Fruit fly (Drosophila melanogaster) whole organism, embryonic: Measurements from ENCODE around the gene Son.
A peak's percentile ranks its signal among the peaks of the same experiment; 100 is the strongest.

ENCODE experiments used
- Ada2b ChIP-seq: fragments of 200-800 bp; sonication (Bioruptor generic); IDR thresholded peaks from 2 replicates; pipeline ENCODE4 v1.3.6; 2022; ENCODE audit warnings: missing biosample characterization, missing genetic modification characterization
- Atf-2 ChIP-seq: fragments of 200-800 bp; sonication (Bioruptor generic); optimal IDR thresholded peaks from 2 replicates; lab custom pipeline; 2016; ENCODE audit warnings: missing biosample characterization, missing genetic modification characterization
- B-H1 ChIP-seq: fragments of 200-800 bp; sonication (Bioruptor generic); IDR thresholded peaks from 3 replicates; pipeline ENCODE4 v1.3.6; 2022; ENCODE audit warnings: missing biosample characterization, missing genetic modification characterization
- BtbVII ChIP-seq: fragments of 200-800 bp; sonication (Bioruptor generic); optimal IDR thresholded peaks from 3 replicates; lab custom pipeline; 2017; ENCODE audit warnings: missing biosample characterization, mild to moderate bottlenecking, missing genetic modification characterization
- CG10267 ChIP-seq: fragments of 200-800 bp; sonication (Bioruptor generic); optimal IDR thresholded peaks from 2 replicates; lab custom pipeline; 2018; ENCODE audit warnings: missing biosample characterization, mild to moderate bottlenecking, missing genetic modification characterization, moderate library complexity
- CG10654 ChIP-seq: fragments of 200-800 bp; sonication (Bioruptor generic); optimal IDR thresholded peaks from 2 replicates; lab custom pipeline; 2016; ENCODE audit warnings: missing biosample characterization, missing genetic modification characterization
- CG11723 ChIP-seq: fragments of 200-800 bp; sonication (Bioruptor generic); optimal IDR thresholded peaks from 2 replicates; lab custom pipeline; 2017; ENCODE audit warnings: missing biosample characterization, mild to moderate bottlenecking, missing genetic modification characterization
- CG12071 ChIP-seq: fragments of 200-800 bp; sonication (Bioruptor generic); optimal IDR thresholded peaks from 3 replicates; lab custom pipeline; 2018; ENCODE audit warnings: missing biosample characterization, mild to moderate bottlenecking, missing genetic modification characterization
- CG13775 ChIP-seq: fragments of 200-800 bp; sonication (Bioruptor generic); optimal IDR thresholded peaks from 3 replicates; lab custom pipeline; 2017; ENCODE audit warnings: missing biosample characterization, mild to moderate bottlenecking, missing genetic modification characterization
- CG17612 ChIP-seq: fragments of 200-800 bp; sonication (Bioruptor generic); IDR thresholded peaks from 2 replicates; pipeline ENCODE4 v1.3.6; 2022; ENCODE audit warnings: missing biosample characterization, missing genetic modification characterization
- CG2875 ChIP-seq: fragments of 200-800 bp; sonication (Bioruptor generic); optimal IDR thresholded peaks from 2 replicates; lab custom pipeline; 2017; ENCODE audit warnings: missing biosample characterization, mild to moderate bottlenecking, missing genetic modification characterization, missing genetic modification reagents
- CG32767 ChIP-seq: fragments of 200-800 bp; sonication (Bioruptor generic); IDR thresholded peaks from 2 replicates; pipeline ENCODE4 v1.3.6; 2022; ENCODE audit warnings: missing biosample characterization, missing genetic modification characterization
- CG33213 ChIP-seq: fragments of 200-800 bp; sonication (Bioruptor generic); optimal IDR thresholded peaks from 3 replicates; lab custom pipeline; 2016; ENCODE audit warnings: missing biosample characterization, missing genetic modification characterization
- CG34224 ChIP-seq: fragments of 200-800 bp; sonication (Bioruptor generic); IDR thresholded peaks from 3 replicates; pipeline ENCODE4 v1.3.6; 2022; ENCODE audit warnings: missing biosample characterization, missing genetic modification characterization; ENCODE audit not compliant: partially characterized antibody
- CG4328 ChIP-seq: fragments of 200-800 bp; sonication (Bioruptor generic); optimal IDR thresholded peaks from 3 replicates; lab custom pipeline; 2017; ENCODE audit warnings: missing biosample characterization, missing genetic modification reagents, missing genetic modification characterization
- CG6683 ChIP-seq: fragments of 200-800 bp; sonication (Bioruptor generic); optimal IDR thresholded peaks from 2 replicates; lab custom pipeline; 2017; ENCODE audit warnings: missing biosample characterization, mild to moderate bottlenecking, missing genetic modification characterization, missing genetic modification reagents
- CG6791 ChIP-seq: fragments of 200-800 bp; sonication (Bioruptor generic); IDR thresholded peaks from 3 replicates; pipeline ENCODE4 v1.3.6; 2022; ENCODE audit warnings: missing biosample characterization, missing genetic modification characterization; ENCODE audit not compliant: partially characterized antibody
- CG8359 ChIP-seq: fragments of 200-800 bp; sonication (Bioruptor generic); optimal IDR thresholded peaks from 2 replicates; lab custom pipeline; 2017; ENCODE audit warnings: missing biosample characterization, mild to moderate bottlenecking, missing genetic modification characterization, borderline replicate concordance
- CG8765 ChIP-seq: fragments of 200-800 bp; sonication (Bioruptor generic); IDR thresholded peaks from 2 replicates; pipeline ENCODE4 v1.3.6; 2022; ENCODE audit warnings: missing biosample characterization, missing genetic modification characterization
- Chrac-16 ChIP-seq: fragments of 200-800 bp; sonication (Bioruptor generic); optimal IDR thresholded peaks from 3 replicates; lab custom pipeline; 2016; ENCODE audit warnings: missing biosample characterization, missing genetic modification characterization
- Dbx ChIP-seq: fragments of 200-800 bp; sonication (Bioruptor generic); IDR thresholded peaks from 3 replicates; pipeline ENCODE4 v1.3.6; 2022; ENCODE audit warnings: missing biosample characterization, missing genetic modification characterization
- Doc2 ChIP-seq: fragments of 200-800 bp; sonication (Bioruptor generic); IDR thresholded peaks from 2 replicates; pipeline ENCODE4 v1.3.6; 2022; ENCODE audit warnings: missing biosample characterization, missing genetic modification characterization
- Lhr ChIP-seq: fragments of 200-800 bp; sonication (Bioruptor generic); optimal IDR thresholded peaks from 3 replicates; lab custom pipeline; 2017; ENCODE audit warnings: mild to moderate bottlenecking, missing biosample characterization, missing genetic modification reagents, missing genetic modification characterization
- Lim3 ChIP-seq: fragments of 200-800 bp; sonication (Bioruptor generic); IDR thresholded peaks from 2 replicates; pipeline ENCODE4 v1.3.6; 2022; ENCODE audit warnings: missing biosample characterization, missing genetic modification characterization
- Max ChIP-seq: fragments of 200-800 bp; sonication (Bioruptor generic); optimal IDR thresholded peaks from 2 replicates; lab custom pipeline; 2016; ENCODE audit warnings: missing biosample characterization, mild to moderate bottlenecking, missing genetic modification characterization
- Med ChIP-seq: fragments of 200-800 bp; sonication (Bioruptor generic); peaks from one replicate; lab custom pipeline; 2016; ENCODE audit warnings: missing biosample characterization, missing genetic modification characterization, mild to moderate bottlenecking, inconsistent platforms, moderate library complexity
- Rfx ChIP-seq: fragments of 200-800 bp; sonication (Bioruptor generic); IDR thresholded peaks from 2 replicates; pipeline ENCODE4 v1.3.6; 2022; ENCODE audit warnings: missing biosample characterization, missing genetic modification characterization
- Spps ChIP-seq: fragments of 200-800 bp; sonication (Bioruptor generic); optimal IDR thresholded peaks from 2 replicates; lab custom pipeline; 2018; ENCODE audit warnings: missing biosample characterization, mild to moderate bottlenecking, missing genetic modification characterization
- ato ChIP-seq: fragments of 200-800 bp; sonication (Bioruptor generic); IDR thresholded peaks from 2 replicates; pipeline ENCODE4 v1.3.6; 2022; ENCODE audit warnings: missing biosample characterization, missing genetic modification characterization; ENCODE audit not compliant: partially characterized antibody
- az2 ChIP-seq: fragments of 200-800 bp; sonication (Bioruptor generic); optimal IDR thresholded peaks from 3 replicates; lab custom pipeline; 2016; ENCODE audit warnings: missing biosample characterization, missing genetic modification characterization
- chinmo ChIP-seq: fragments of 200-800 bp; sonication (Bioruptor generic); IDR thresholded peaks from 4 replicates; pipeline ENCODE4 v1.3.6; 2022; ENCODE audit warnings: missing biosample characterization, missing genetic modification characterization; ENCODE audit not compliant: partially characterized antibody
- croc ChIP-seq: fragments of 200-800 bp; sonication (Bioruptor generic); conservative IDR thresholded peaks from 3 replicates; pipeline ENCODE4 v1.3.6; 2022; ENCODE audit warnings: missing biosample characterization, missing genetic modification characterization
- fd64A ChIP-seq: fragments of 200-800 bp; sonication (Bioruptor generic); optimal IDR thresholded peaks from 3 replicates; lab custom pipeline; 2018; ENCODE audit warnings: missing biosample characterization, mild to moderate bottlenecking, missing genetic modification characterization
- fru ChIP-seq: fragments of >200 bp; optimal IDR thresholded peaks from 2 replicates; lab custom pipeline; 2017
- gcm2 ChIP-seq: fragments of 200-800 bp; sonication (Bioruptor generic); optimal IDR thresholded peaks from 2 replicates; lab custom pipeline; 2016; ENCODE audit warnings: missing biosample characterization, missing genetic modification characterization
- grau ChIP-seq: fragments of 200-800 bp; optimal IDR thresholded peaks from 3 replicates; lab custom pipeline; 2019; ENCODE audit warnings: missing biosample characterization, mild to moderate bottlenecking, missing genetic modification characterization, moderate library complexity
- gt ChIP-seq: fragments of 200-800 bp; sonication (Bioruptor generic); IDR thresholded peaks from 2 replicates; pipeline ENCODE4 v1.3.6; 2022; ENCODE audit warnings: missing biosample characterization, missing genetic modification characterization
- jumu ChIP-seq: fragments of 200-800 bp; sonication (Bioruptor generic); optimal IDR thresholded peaks from 3 replicates; lab custom pipeline; 2016; ENCODE audit warnings: missing biosample characterization, missing genetic modification characterization
- knrl ChIP-seq: fragments of 200-800 bp; sonication (Bioruptor generic); IDR thresholded peaks from 3 replicates; pipeline ENCODE4 v1.3.6; 2022; ENCODE audit warnings: missing biosample characterization, missing genetic modification characterization; ENCODE audit not compliant: partially characterized antibody
- lbe ChIP-seq: fragments of 200-800 bp; sonication (Bioruptor generic); optimal IDR thresholded peaks from 2 replicates; lab custom pipeline; 2016; ENCODE audit warnings: missing biosample characterization, mild to moderate bottlenecking, missing genetic modification characterization
- peb ChIP-seq: fragments of 200-800 bp; sonication (Bioruptor generic); IDR thresholded peaks from 2 replicates; pipeline ENCODE4 v1.3.6; 2022; ENCODE audit warnings: missing biosample characterization, missing genetic modification characterization
- repo ChIP-seq: fragments of 200-800 bp; sonication (Bioruptor generic); optimal IDR thresholded peaks from 2 replicates; lab custom pipeline; 2016; ENCODE audit warnings: missing biosample characterization, missing genetic modification characterization
- schlank ChIP-seq: fragments of 200-800 bp; sonication (Bioruptor generic); optimal IDR thresholded peaks from 2 replicates; lab custom pipeline; 2018; ENCODE audit warnings: missing biosample characterization, mild to moderate bottlenecking, missing genetic modification characterization
- seq ChIP-seq: fragments of 200-800 bp; sonication (Bioruptor generic); IDR thresholded peaks from 2 replicates; pipeline ENCODE4 v1.3.6; 2022; ENCODE audit warnings: missing biosample characterization, missing genetic modification characterization
- tap ChIP-seq: fragments of 200-800 bp; optimal IDR thresholded peaks from 3 replicates; lab custom pipeline; 2019; ENCODE audit warnings: missing biosample characterization, mild to moderate bottlenecking, missing genetic modification characterization, moderate library complexity
- tin ChIP-seq: fragments of 200-800 bp; sonication (Bioruptor generic); optimal IDR thresholded peaks from 3 replicates; lab custom pipeline; 2016; ENCODE audit warnings: missing biosample characterization, missing genetic modification characterization
- zfh1 ChIP-seq: fragments of 200-800 bp; sonication (Bioruptor generic); IDR thresholded peaks from 3 replicates; pipeline ENCODE4 v1.3.6; 2022; ENCODE audit warnings: missing biosample characterization, missing genetic modification characterization
- zfh2 ChIP-seq: fragments of 200-800 bp; sonication (Bioruptor generic); optimal IDR thresholded peaks from 2 replicates; lab custom pipeline; 2016; ENCODE audit warnings: missing biosample characterization, missing genetic modification characterization

Son gene

dm6 chr3R:9533181-9534124, 44.4 kb upstream of the Son start (continued):
- TF ChIP-seq fd64A (GFP tag; lab: Kevin White, UChicago): peak; percentile 80
- peak; percentile 72 for TF ChIP-seq Doc2
- peak; percentile 83 for TF ChIP-seq zfh1 (GFP tag; lab: Robert Waterston, UW)
- peak; percentile 87 for TF ChIP-seq CG8359 (GFP tag; lab: Kevin White, UChicago)
- TF ChIP-seq gcm2: peak; percentile 68
- TF ChIP-seq repo (GFP tag; lab: Kevin White, UChicago): peak; percentile 82
- peak; percentile 91 for TF ChIP-seq seq
- TF ChIP-seq tap (tag; lab: Kevin White, UChicago): peak; percentile 88
- no peak for TF ChIP-seq CG6791 (GFP tag; lab: Robert Waterston, UW)
- TF ChIP-seq knrl (GFP tag; lab: Robert Waterston, UW): peak; percentile 55; the same call in 2 of the 3 replicates
- peak; percentile 40; the same call in 1 of the 2 replicates for TF ChIP-seq Lim3 (GFP tag; lab: Robert Waterston, UW)
- TF ChIP-seq CG6683 (GFP tag; lab: Kevin White, UChicago): peak; percentile 94
- peak; percentile 48; the same call in 1 of the 2 replicates for TF ChIP-seq gt
- peak; percentile 83 for TF ChIP-seq Ada2b (GFP tag; lab: Robert Waterston, UW)
- peak; percentile 97 for TF ChIP-seq Med (GFP tag; lab: Kevin White, UChicago)
- TF ChIP-seq Spps (tag; lab: Kevin White, UChicago): peak; percentile 84
- peak; percentile 95 for TF ChIP-seq zfh2
- peak; percentile 33; the same call in 1 of the 2 replicates for TF ChIP-seq CG17612 (GFP tag; lab: Robert Waterston, UW)
- peak; percentile 67 for TF ChIP-seq CG33213
- TF ChIP-seq fru: no peak
- TF ChIP-seq tin (GFP tag; lab: Kevin White, UChicago): peak; percentile 94
- no peak for TF ChIP-seq ato
- peak; percentile 93 for TF ChIP-seq Rfx (GFP tag; lab: Robert Waterston, UW)
- TF ChIP-seq CG2875 (GFP tag; lab: Kevin White, UChicago): peak; percentile 96
- peak; percentile 97 for TF ChIP-seq CG13775 (GFP tag; lab: Kevin White, UChicago)
- peak; percentile 87 for TF ChIP-seq CG32767 (GFP tag; lab: Robert Waterston, UW)
- TF ChIP-seq Chrac-16: peak; percentile 93
- peak; percentile 82 for TF ChIP-seq Dbx (GFP tag; lab: Robert Waterston, UW)
- peak; percentile 81 for TF ChIP-seq Lhr
- TF ChIP-seq Max: peak; percentile 94
- TF ChIP-seq az2 (GFP tag; lab: Kevin White, UChicago): peak; percentile 95
- peak; percentile 92 for TF ChIP-seq CG10267 (tag; lab: Kevin White, UChicago)
- peak; percentile 96 for TF ChIP-seq CG11723 (GFP tag; lab: Kevin White, UChicago)
- peak; percentile 90 for TF ChIP-seq Atf-2 (GFP tag; lab: Kevin White, UChicago)
- peak; percentile 95 for TF ChIP-seq grau (tag; lab: Kevin White, UChicago)
- peak; percentile 99 for TF ChIP-seq BtbVII (GFP tag; lab: Kevin White, UChicago)
- peak; percentile 98 for TF ChIP-seq CG4328 (GFP tag; lab: Kevin White, UChicago)
- peak; percentile 95 for TF ChIP-seq chinmo
- peak; percentile 79 for TF ChIP-seq B-H1 (GFP tag; lab: Robert Waterston, UW)
- TF ChIP-seq CG34224: no peak; the same call in 2 of the 3 replicates
- peak; percentile 84 for TF ChIP-seq lbe
- TF ChIP-seq peb (GFP tag; lab: Robert Waterston, UW): peak; percentile 47; the same call in 1 of the 2 replicates
- TF ChIP-seq jumu: peak; percentile 94
- peak; percentile 87 for TF ChIP-seq schlank (tag; lab: Kevin White, UChicago)
- peak; percentile 92 for TF ChIP-seq CG12071 (GFP tag; lab: Kevin White, UChicago)
- peak; percentile 85 for TF ChIP-seq croc
- TF ChIP-seq CG10654 (GFP tag; lab: Kevin White, UChicago): peak; percentile 95
- peak; percentile 39; the same call in 1 of the 2 replicates for TF ChIP-seq CG8765 (GFP tag; lab: Robert Waterston, UW)
